Fruit fly (Drosophila melanogaster) whole organism, embryonic: ENCODE results near the gene NdufV3.
A peak's percentile ranks its signal among the peaks of the same experiment; 100 is the strongest.

ENCODE experiments used
- Antp ChIP-seq: fragments of 200-800 bp; sonication (Bioruptor generic); optimal IDR thresholded peaks from 3 replicates; lab custom pipeline; 2016; ENCODE audit warnings: missing biosample characterization, missing genetic modification characterization
- CG1024 ChIP-seq: fragments of 200-800 bp; sonication (Bioruptor generic); IDR thresholded peaks from 2 replicates; pipeline ENCODE4 v1.3.6; 2022; ENCODE audit warnings: missing biosample characterization, missing genetic modification characterization
- CG10462 ChIP-seq: fragments of 200-800 bp; sonication (Bioruptor generic); optimal IDR thresholded peaks from 2 replicates; lab custom pipeline; 2016; ENCODE audit warnings: missing biosample characterization, missing genetic modification characterization
- CG12769 ChIP-seq: fragments of 200-800 bp; sonication (Bioruptor generic); optimal IDR thresholded peaks from 2 replicates; lab custom pipeline; 2019; ENCODE audit warnings: missing biosample characterization, mild to moderate bottlenecking, missing genetic modification characterization, moderate library complexity
- CG1792 ChIP-seq: fragments of 200-800 bp; sonication (Bioruptor generic); optimal IDR thresholded peaks from 2 replicates; lab custom pipeline; 2016; ENCODE audit warnings: missing biosample characterization, missing genetic modification characterization
- CG2120 ChIP-seq: fragments of 200-800 bp; sonication (Bioruptor generic); optimal IDR thresholded peaks from 3 replicates; lab custom pipeline; 2016; ENCODE audit warnings: missing biosample characterization, missing genetic modification characterization
- CG2875 ChIP-seq: fragments of 200-800 bp; sonication (Bioruptor generic); optimal IDR thresholded peaks from 2 replicates; lab custom pipeline; 2017; ENCODE audit warnings: missing biosample characterization, mild to moderate bottlenecking, missing genetic modification characterization, missing genetic modification reagents
- CG30403 ChIP-seq: fragments of 200-800 bp; sonication (Bioruptor generic); optimal IDR thresholded peaks from 3 replicates; lab custom pipeline; 2016; ENCODE audit warnings: missing biosample characterization, missing genetic modification characterization
- CG32532 ChIP-seq: fragments of 200-800 bp; sonication (Bioruptor generic); IDR thresholded peaks from 2 replicates; pipeline ENCODE4 v1.3.6; 2022; ENCODE audit warnings: missing biosample characterization, missing genetic modification characterization
- CG9876 ChIP-seq: fragments of 200-800 bp; sonication (Bioruptor generic); optimal IDR thresholded peaks from 2 replicates; lab custom pipeline; 2016; ENCODE audit warnings: missing biosample characterization, missing genetic modification characterization
- Drgx ChIP-seq: fragments of 200-800 bp; sonication (Bioruptor generic); IDR thresholded peaks from 2 replicates; pipeline ENCODE4 v1.3.6; 2022; ENCODE audit warnings: missing biosample characterization, missing genetic modification characterization
- E2f1 ChIP-seq: fragments of 200-800 bp; sonication (Bioruptor generic); IDR thresholded peaks from 2 replicates; pipeline ENCODE4 v1.3.6; 2022; ENCODE audit warnings: missing biosample characterization, missing genetic modification characterization
- Hr3 ChIP-seq: fragments of 200-800 bp; sonication (Bioruptor generic); optimal IDR thresholded peaks from 3 replicates; lab custom pipeline; 2016; ENCODE audit warnings: missing biosample characterization, missing genetic modification characterization
- Med ChIP-seq: fragments of 200-800 bp; sonication (Bioruptor generic); peaks from one replicate; lab custom pipeline; 2016; ENCODE audit warnings: missing biosample characterization, missing genetic modification characterization, mild to moderate bottlenecking, inconsistent platforms, moderate library complexity
- Mes4 ChIP-seq: fragments of 200-800 bp; sonication (Bioruptor generic); optimal IDR thresholded peaks from 2 replicates; lab custom pipeline; 2016; ENCODE audit warnings: missing biosample characterization, missing genetic modification characterization
- Pdp1 ChIP-seq, 2 experiments: fragments of 200-800 bp; sonication (Bioruptor generic); optimal IDR thresholded peaks; 3 replicates each; lab custom pipeline; 2016; ENCODE audit warnings: missing biosample characterization in 2 of 2, missing genetic modification characterization in 2 of 2, mild to moderate bottlenecking in 1 of 2, moderate library complexity in 1 of 2
- Side ChIP-seq: fragments of 200-800 bp; sonication (Bioruptor generic); optimal IDR thresholded peaks from 2 replicates; lab custom pipeline; 2016; ENCODE audit warnings: missing biosample characterization, missing genetic modification characterization
- Taf1 ChIP-seq: fragments of 200-800 bp; sonication (Bioruptor generic); IDR thresholded peaks from 2 replicates; pipeline ENCODE4 v1.3.6; 2022; ENCODE audit warnings: missing biosample characterization, missing genetic modification characterization
- aop ChIP-seq: fragments of 200-800 bp; sonication (Bioruptor generic); IDR thresholded peaks from 2 replicates; pipeline ENCODE4 v1.3.6; 2022; ENCODE audit warnings: missing biosample characterization, missing genetic modification characterization
- cg ChIP-seq: fragments of 200-800 bp; sonication (Bioruptor generic); optimal IDR thresholded peaks from 3 replicates; lab custom pipeline; 2019; ENCODE audit warnings: missing biosample characterization, mild to moderate bottlenecking, missing genetic modification characterization, moderate library complexity
- chinmo ChIP-seq: fragments of 200-800 bp; sonication (Bioruptor generic); IDR thresholded peaks from 4 replicates; pipeline ENCODE4 v1.3.6; 2022; ENCODE audit warnings: missing biosample characterization, missing genetic modification characterization; ENCODE audit not compliant: partially characterized antibody
- crol ChIP-seq: fragments of 200-800 bp; sonication (Bioruptor generic); IDR thresholded peaks from 2 replicates; pipeline ENCODE4 v1.3.6; 2022; ENCODE audit warnings: missing biosample characterization, missing genetic modification characterization
- dysf ChIP-seq: fragments of 200-800 bp; sonication (Bioruptor generic); IDR thresholded peaks from 3 replicates; pipeline ENCODE4 v1.3.6; 2022; ENCODE audit warnings: missing biosample characterization, missing genetic modification characterization
- exex ChIP-seq: fragments of 200-800 bp; sonication (Bioruptor generic); optimal IDR thresholded peaks from 4 replicates; lab custom pipeline; 2018; ENCODE audit warnings: missing biosample characterization, mild to moderate bottlenecking, missing genetic modification characterization, moderate library complexity
- gem ChIP-seq: fragments of 200-800 bp; sonication (Bioruptor generic); optimal IDR thresholded peaks from 2 replicates; lab custom pipeline; 2019; ENCODE audit warnings: missing biosample characterization, mild to moderate bottlenecking, missing genetic modification characterization, moderate library complexity
- grau ChIP-seq: fragments of 200-800 bp; optimal IDR thresholded peaks from 3 replicates; lab custom pipeline; 2019; ENCODE audit warnings: missing biosample characterization, mild to moderate bottlenecking, missing genetic modification characterization, moderate library complexity
- hbn ChIP-seq: fragments of 200-800 bp; sonication (Bioruptor generic); IDR thresholded peaks from 2 replicates; pipeline ENCODE4 v1.3.6; 2022; ENCODE audit warnings: missing biosample characterization, missing genetic modification characterization; ENCODE audit not compliant: partially characterized antibody
- inv ChIP-seq: fragments of 200-800 bp; sonication (Bioruptor generic); IDR thresholded peaks from 2 replicates; pipeline ENCODE4 v1.3.6; 2022; ENCODE audit warnings: missing biosample characterization, missing genetic modification characterization; ENCODE audit not compliant: partially characterized antibody
- mirr ChIP-seq: fragments of 200-800 bp; sonication (Bioruptor generic); optimal IDR thresholded peaks from 3 replicates; lab custom pipeline; 2018; ENCODE audit warnings: missing biosample characterization, mild to moderate bottlenecking, missing genetic modification characterization
- pnt ChIP-seq: fragments of 200-800 bp; sonication (Bioruptor generic); optimal IDR thresholded peaks from 3 replicates; lab custom pipeline; 2016; ENCODE audit warnings: missing biosample characterization, missing genetic modification characterization
- row ChIP-seq: fragments of 200-800 bp; sonication (Bioruptor generic); IDR thresholded peaks from 3 replicates; pipeline ENCODE4 v1.3.6; 2022; ENCODE audit warnings: missing biosample characterization, missing genetic modification characterization
- schlank ChIP-seq: fragments of 200-800 bp; sonication (Bioruptor generic); optimal IDR thresholded peaks from 2 replicates; lab custom pipeline; 2018; ENCODE audit warnings: missing biosample characterization, mild to moderate bottlenecking, missing genetic modification characterization
- scrt ChIP-seq: fragments of 200-800 bp; sonication (Bioruptor generic); optimal IDR thresholded peaks from 2 replicates; lab custom pipeline; 2018; ENCODE audit warnings: missing biosample characterization, mild to moderate bottlenecking, missing genetic modification characterization, moderate library complexity
- stwl ChIP-seq: fragments of 200-800 bp; sonication (Bioruptor generic); optimal IDR thresholded peaks from 3 replicates; lab custom pipeline; 2018; ENCODE audit warnings: missing biosample characterization, mild to moderate bottlenecking, missing genetic modification characterization, moderate library complexity
- sug ChIP-seq: fragments of 200-800 bp; optimal IDR thresholded peaks from 2 replicates; lab custom pipeline; 2019; ENCODE audit warnings: missing biosample characterization, mild to moderate bottlenecking, missing genetic modification characterization, moderate library complexity
- tgo ChIP-seq: fragments of 200-800 bp; sonication (Bioruptor generic); IDR thresholded peaks from 3 replicates; pipeline ENCODE4 v1.3.6; 2022; ENCODE audit warnings: missing biosample characterization, missing genetic modification characterization
- trem ChIP-seq: fragments of 200-800 bp; optimal IDR thresholded peaks from 3 replicates; lab custom pipeline; 2019; ENCODE audit warnings: missing biosample characterization, mild to moderate bottlenecking, missing genetic modification characterization, moderate library complexity

The NdufV3 gene

DNA sequence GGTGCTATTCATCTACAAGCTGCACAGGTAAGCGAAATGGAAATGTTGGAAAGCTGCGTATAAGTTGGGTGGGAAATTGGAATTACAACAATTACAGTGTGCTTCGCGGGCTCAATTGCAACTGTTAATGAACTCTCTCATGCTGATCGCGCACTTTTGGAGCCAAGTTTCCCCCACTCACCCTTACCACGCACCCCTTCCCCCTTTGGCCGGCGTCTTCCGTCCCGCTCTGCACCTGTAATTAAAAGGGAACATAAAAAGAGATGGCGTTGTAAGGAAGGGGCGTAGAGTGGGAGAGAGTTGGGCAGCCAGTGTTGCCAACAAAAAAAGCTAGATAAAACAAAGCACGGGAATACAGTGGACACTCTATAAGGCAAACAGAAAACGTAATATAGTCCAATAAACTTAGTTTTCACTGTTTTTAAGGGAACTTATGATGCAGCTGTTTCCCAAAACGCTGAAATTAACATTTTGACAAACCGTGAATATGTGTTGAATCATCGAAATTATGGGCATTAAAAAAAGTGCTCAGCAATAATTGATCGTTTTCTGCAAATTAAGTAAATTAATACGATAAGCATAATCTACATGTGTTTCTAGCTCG, 9.0 kb upstream of the NdufV3 start (continued):
- no peak for TF ChIP-seq CG10462
- TF ChIP-seq schlank (tag; lab: Kevin White, UChicago) = no peak
- TF ChIP-seq stwl (tag; lab: Kevin White, UChicago) = no peak
- TF ChIP-seq E2f1 = no peak
- TF ChIP-seq Hr3 = no peak
- TF ChIP-seq Antp (GFP tag; lab: Kevin White, UChicago) = peak; percentile 33
- TF ChIP-seq CG1792 = no peak
- TF ChIP-seq Side (GFP tag; lab: Kevin White, UChicago) = no peak
- peak; percentile 41 for TF ChIP-seq CG2120

- TF ChIP-seq tgo (GFP tag; lab: Robert Waterston, UW) (0 out of 3 replicates have a peak, but pooled peaks have one; percentile 13), row (GFP tag; lab: Robert Waterston, UW) (peak; percentile 48), inv (GFP tag; lab: Robert Waterston, UW) (no peak), scrt (no peak), Pdp1 (GFP tag; optimal IDR thresholded peaks at IDR 0.05; lab: Kevin White, UChicago) (peak in 1 of 2 experiments; percentile 14), CG30403 (no peak), dysf (GFP tag; lab: Robert Waterston, UW) (peak; percentile 27; the same call in 1 of the 3 replicates), Drgx (GFP tag; lab: Robert Waterston, UW) (0 out of 2 replicates have a peak, but pooled peaks have one; percentile 14), grau (tag; lab: Kevin White, UChicago) (peak; percentile 72), crol (peak; percentile 77), chinmo (GFP tag; lab: Robert Waterston, UW) (0 out of 4 replicates have a peak, but pooled peaks have one; percentile 9), CG32532 (0 out of 2 replicates have a peak, but pooled peaks have one; percentile 5), CG12769 (tag; lab: Kevin White, UChicago) (peak; percentile 20)
These were observed 7.6 kb upstream of the NdufV3 start for dm6 chrX:11342168-11342567.

- peak; percentile 74 for TF ChIP-seq exex (tag; lab: Kevin White, UChicago)
- peak; percentile 25 for TF ChIP-seq gem (tag; lab: Kevin White, UChicago)
- TF ChIP-seq hbn (GFP tag; lab: Robert Waterston, UW) = no peak
- no peak for TF ChIP-seq CG2875 (GFP tag; lab: Kevin White, UChicago)
- no peak for TF ChIP-seq pnt (GFP tag; lab: Kevin White, UChicago)
- no peak for TF ChIP-seq Taf1
- TF ChIP-seq trem (tag; lab: Kevin White, UChicago) = no peak
- no peak for TF ChIP-seq CG9876 (GFP tag; lab: Kevin White, UChicago)
- peak; percentile 10 for TF ChIP-seq mirr
- TF ChIP-seq Mes4 (GFP tag; lab: Kevin White, UChicago) = no peak
- TF ChIP-seq sug (tag; lab: Kevin White, UChicago) = peak; percentile 42
- TF ChIP-seq schlank (tag; lab: Kevin White, UChicago) = no peak
- no peak for TF ChIP-seq cg (GFP tag; lab: Kevin White, UChicago)
- TF ChIP-seq Med (GFP tag; lab: Kevin White, UChicago) = peak; percentile 20
- TF ChIP-seq aop (GFP tag; lab: Robert Waterston, UW) = no peak
- no peak for TF ChIP-seq CG1024 (GFP tag; lab: Robert Waterston, UW)
These were observed 7.0 kb upstream of the NdufV3 start for dm6 chrX:11342771-11343170.
